Worm (Caenorhabditis elegans): ENCODE results near the gene F11C1.4.

DNA sequence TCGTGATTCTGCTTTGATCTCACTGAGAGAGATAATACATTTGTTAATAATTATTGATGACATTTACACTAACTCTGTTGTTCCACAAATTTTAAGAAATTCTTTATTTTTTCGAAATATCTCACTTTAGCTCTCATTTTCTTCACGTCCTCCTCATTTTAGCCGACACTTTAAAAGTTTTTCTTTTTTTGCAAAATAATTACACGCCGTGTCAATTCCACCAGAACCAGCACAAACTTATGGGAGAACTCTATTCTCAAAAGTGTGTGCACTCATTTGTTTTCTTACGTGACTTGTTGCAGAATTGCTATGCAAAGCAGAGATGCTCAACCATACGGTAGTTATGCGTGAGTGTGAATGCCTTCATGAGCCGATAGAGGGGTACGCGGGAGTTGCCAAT lies 11.7 kb upstream of the F11C1.4 start, which contains the start of gene frpr-2:
- TF ChIP-seq nhr-11 (tag; optimal IDR thresholded peaks at IDR 0.05), result no peak
- no peak for TF ChIP-seq jun-1 (tag; optimal IDR thresholded peaks at IDR 0.05)
- no peak for TF ChIP-seq nhr-85 (tag)
